Worm (Caenorhabditis elegans) whole organism, L2 larva: ENCODE data around the gene clec-153.

ENCODE experiments used
- C34F6.9 ChIP-seq: fragments of 150-350 bp; optimal IDR thresholded peaks from 2 replicates; lab custom pipeline; 2014; ENCODE audit warnings: missing biosample characterization, missing genetic modification characterization
- F13H6.1 ChIP-seq: sonication (generic microtip); optimal IDR thresholded peaks from 2 replicates; lab custom pipeline; 2016; ENCODE audit warnings: missing genetic modification characterization, missing compliant biosample characterization
- R02D3.7 ChIP-seq: fragments of 150-350 bp; optimal IDR thresholded peaks from 2 replicates; lab custom pipeline; 2014; ENCODE audit warnings: missing biosample characterization, missing genetic modification characterization
- Y55F3AM.14 ChIP-seq: fragments of 200-800 bp; sonication (Bioruptor generic); optimal IDR thresholded peaks from 2 replicates; lab custom pipeline; 2018; ENCODE audit warnings: mild to moderate bottlenecking, missing genetic modification characterization, missing compliant biosample characterization
- ZK546.5 ChIP-seq: sonication (generic microtip); optimal IDR thresholded peaks from 2 replicates; lab custom pipeline; 2017; ENCODE audit warnings: missing biosample characterization, missing genetic modification characterization
- alr-1 ChIP-seq: fragments of 150-350 bp; optimal IDR thresholded peaks from 2 replicates; lab custom pipeline; 2014; ENCODE audit warnings: missing biosample characterization, missing genetic modification characterization
- ama-1 ChIP-seq: fragments of 150-350 bp; optimal IDR thresholded peaks from 2 replicates; lab custom pipeline; 2018; ENCODE audit warnings: inconsistent platforms
- blmp-1 ChIP-seq: sonication (generic microtip); optimal IDR thresholded peaks from 2 replicates; lab custom pipeline; 2017; ENCODE audit warnings: missing genetic modification characterization, mild to moderate bottlenecking, missing compliant biosample characterization, antibody characterized with exemption, moderate library complexity; ENCODE audit not compliant: insufficient read depth
- ceh-16 ChIP-seq: fragments of 150-350 bp; optimal IDR thresholded peaks from 2 replicates; lab custom pipeline; 2014; ENCODE audit warnings: missing biosample characterization, missing genetic modification characterization
- crh-2 ChIP-seq: sonication (generic microtip); optimal IDR thresholded peaks from 2 replicates; lab custom pipeline; 2017; ENCODE audit warnings: missing biosample characterization, missing genetic modification characterization
- dmd-4 ChIP-seq: sonication (generic microtip); optimal IDR thresholded peaks from 2 replicates; lab custom pipeline; 2017; ENCODE audit warnings: missing biosample characterization, missing genetic modification characterization
- egl-27 ChIP-seq: sonication (generic microtip); optimal IDR thresholded peaks from 3 replicates; lab custom pipeline; 2017; ENCODE audit warnings: missing biosample characterization, missing genetic modification reagents, missing genetic modification characterization
- elt-1 ChIP-seq: fragments of 150-350 bp; optimal IDR thresholded peaks from 2 replicates; lab custom pipeline; 2014; ENCODE audit warnings: missing biosample characterization, missing genetic modification characterization
- fos-1 ChIP-seq: fragments of 150-350 bp; optimal IDR thresholded peaks from 2 replicates; lab custom pipeline; 2014; ENCODE audit warnings: missing biosample characterization, missing genetic modification characterization
- gmeb-1 ChIP-seq: fragments of 150-350 bp; optimal IDR thresholded peaks from 2 replicates; lab custom pipeline; 2014; ENCODE audit warnings: missing biosample characterization, missing genetic modification characterization
- lin-13 ChIP-seq: fragments of 150-350 bp; optimal IDR thresholded peaks from 2 replicates; lab custom pipeline; 2014; ENCODE audit warnings: missing biosample characterization, missing genetic modification reagents, missing genetic modification characterization
- lsy-2 ChIP-seq, 2 experiments: fragments of 150-350 bp in 1 of 2; sonication (generic microtip) in 1 of 2; optimal IDR thresholded peaks; 2 replicates each; lab custom pipeline; 2014 to 2017; ENCODE audit warnings: missing biosample characterization in 2 of 2, missing genetic modification characterization in 2 of 2
- mbf-1 ChIP-seq: sonication (generic microtip); optimal IDR thresholded peaks from 2 replicates; lab custom pipeline; 2017; ENCODE audit warnings: missing biosample characterization, missing genetic modification characterization
- mdl-1 ChIP-seq, 2 experiments: fragments of 150-350 bp in 1 of 2; sonication (generic microtip) in 1 of 2; optimal IDR thresholded peaks; 2 replicates each; lab custom pipeline; 2017; ENCODE audit warnings: missing biosample characterization in 2 of 2, missing genetic modification characterization in 2 of 2
- nhr-10 ChIP-seq: sonication (generic microtip); optimal IDR thresholded peaks from 2 replicates; lab custom pipeline; 2017; ENCODE audit warnings: missing biosample characterization, missing genetic modification characterization
- nhr-12 ChIP-seq: fragments of 150-350 bp; optimal IDR thresholded peaks from 2 replicates; lab custom pipeline; 2014; ENCODE audit warnings: missing biosample characterization, missing genetic modification characterization
- nhr-129 ChIP-seq: fragments of 150-350 bp; optimal IDR thresholded peaks from 2 replicates; lab custom pipeline; 2014; ENCODE audit warnings: missing biosample characterization, missing genetic modification characterization
- nhr-21 ChIP-seq: fragments of 150-350 bp; optimal IDR thresholded peaks from 2 replicates; lab custom pipeline; 2014; ENCODE audit warnings: missing biosample characterization, missing genetic modification characterization
- nhr-237 ChIP-seq: fragments of 150-350 bp; optimal IDR thresholded peaks from 2 replicates; lab custom pipeline; 2014; ENCODE audit warnings: missing biosample characterization, missing genetic modification characterization
- nhr-25 ChIP-seq: fragments of 150-350 bp; sonication (generic microtip); optimal IDR thresholded peaks from 3 replicates; lab custom pipeline; 2014; ENCODE audit warnings: missing biosample characterization, missing genetic modification characterization
- nhr-6 ChIP-seq: fragments of 150-350 bp; optimal IDR thresholded peaks from 2 replicates; lab custom pipeline; 2014; ENCODE audit warnings: missing biosample characterization, missing genetic modification characterization
- nhr-77 ChIP-seq: fragments of 150-350 bp; optimal IDR thresholded peaks from 2 replicates; lab custom pipeline; 2014; ENCODE audit warnings: missing biosample characterization, missing genetic modification characterization
- sem-4 ChIP-seq: fragments of 150-350 bp; optimal IDR thresholded peaks from 2 replicates; lab custom pipeline; 2014; ENCODE audit warnings: missing biosample characterization, missing genetic modification reagents, missing genetic modification characterization
- sma-3 ChIP-seq: sonication (generic microtip); optimal IDR thresholded peaks from 2 replicates; lab custom pipeline; 2016; ENCODE audit warnings: missing genetic modification reagents, missing genetic modification characterization, missing compliant biosample characterization
- sma-9 ChIP-seq, 2 experiments: fragments of 150-350 bp in 1 of 2; sonication (generic microtip) in 1 of 2; optimal IDR thresholded peaks; 2 replicates each; lab custom pipeline; 2014 to 2016; ENCODE audit warnings: missing genetic modification characterization in 2 of 2, mild to moderate bottlenecking in 1 of 2, missing biosample characterization in 1 of 2, missing compliant biosample characterization in 1 of 2, missing genetic modification reagents in 1 of 2, moderate library complexity in 1 of 2
- snpc-4 ChIP-seq: fragments of 150-350 bp; optimal IDR thresholded peaks from 2 replicates; lab custom pipeline; 2014; ENCODE audit warnings: missing biosample characterization, missing genetic modification characterization
- unc-39 ChIP-seq: fragments of 150-350 bp; optimal IDR thresholded peaks from 2 replicates; lab custom pipeline; 2014; ENCODE audit warnings: missing biosample characterization, missing genetic modification characterization
- unc-55 ChIP-seq: fragments of 150-350 bp; sonication (generic microtip); optimal IDR thresholded peaks from 3 replicates; lab custom pipeline; 2014; ENCODE audit warnings: missing biosample characterization, missing genetic modification reagents, missing genetic modification characterization
- unc-62 ChIP-seq: fragments of 150-350 bp; optimal IDR thresholded peaks from 2 replicates; lab custom pipeline; 2014; ENCODE audit warnings: missing biosample characterization, missing genetic modification reagents, missing genetic modification characterization
- zag-1 ChIP-seq: fragments of 150-350 bp; optimal IDR thresholded peaks from 2 replicates; lab custom pipeline; 2014; ENCODE audit warnings: missing biosample characterization, missing genetic modification characterization
- ztf-1 ChIP-seq: fragments of 200-800 bp; sonication (Bioruptor generic); conservative IDR thresholded peaks from 2 replicates; pipeline ENCODE4 v1.3.6; 2022; ENCODE audit warnings: missing genetic modification characterization, missing compliant biosample characterization
- ztf-11 ChIP-seq: sonication (generic microtip); optimal IDR thresholded peaks from 2 replicates; lab custom pipeline; 2017; ENCODE audit warnings: missing biosample characterization, missing genetic modification characterization
- ztf-4 ChIP-seq: fragments of 150-350 bp; optimal IDR thresholded peaks from 2 replicates; lab custom pipeline; 2014; ENCODE audit warnings: missing biosample characterization, missing genetic modification characterization

Gene clec-153

ce11 chrIII:4656415-4656814 lies 21.4 kb downstream of the clec-153 start (continued):
- no peak for TF ChIP-seq alr-1 (tag; lab: Kevin White, UChicago)
- peak; percentile 45 for TF ChIP-seq egl-27 (tag; lab: Kevin White, UChicago)
- TF ChIP-seq gmeb-1 (tag; lab: Kevin White, UChicago) = no peak
- no peak for TF ChIP-seq ztf-4 (tag; lab: Kevin White, UChicago)
- TF ChIP-seq mbf-1 (tag; lab: Kevin White, UChicago) = no peak
- TF ChIP-seq mdl-1 (tag; optimal IDR thresholded peaks at IDR 0.05; lab: Kevin White, UChicago) = peak in 1 of 2 experiments; percentile 32

ce11 chrIII:4657386-4657785 lies 22.3 kb downstream of the clec-153 start:
- no peak for TF ChIP-seq unc-39
- TF ChIP-seq crh-2 (tag; lab: Kevin White, UChicago) = no peak
- TF ChIP-seq alr-1 (tag; lab: Kevin White, UChicago) = no peak

ce11 chrIII:4658384-4658844 lies 23.4 kb downstream of the clec-153 start, which contains the start of gene cdka-1:
TSS of gene cdka-1 (plus strand) at chrIII:4658794.
- peak; percentile 63 for TF ChIP-seq C34F6.9 (tag; lab: Kevin White, UChicago)
- TF ChIP-seq lsy-2 (tag; optimal IDR thresholded peaks at IDR 0.05; lab: Kevin White, UChicago) = peak in 1 of 2 experiments; percentile 59
- TF ChIP-seq ztf-11 (tag; lab: Kevin White, UChicago) = no peak
- TF ChIP-seq sem-4 (tag; lab: Kevin White, UChicago) = peak; percentile 37
- no peak for TF ChIP-seq ztf-1 (GFP tag; lab: Robert Waterston, UW)
- TF ChIP-seq zag-1 (tag; lab: Kevin White, UChicago) = peak; percentile 77
- no peak for TF ChIP-seq blmp-1 (tag; lab: Kevin White, UChicago)
- no peak for TF ChIP-seq nhr-21 (tag; lab: Kevin White, UChicago)
- TF ChIP-seq nhr-12 (tag; lab: Kevin White, UChicago) = no peak
- peak; percentile 55 for TF ChIP-seq sma-9 (GFP tag; optimal IDR thresholded peaks at IDR 0.05; lab: Kevin White, UChicago)
- no peak for TF ChIP-seq sma-9 (tag; optimal IDR thresholded peaks at IDR 0.05; lab: Kevin White, UChicago)
- TF ChIP-seq unc-55 (GFP tag; lab: Kevin White, UChicago) = peak; percentile 77
- peak; percentile 23 for TF ChIP-seq crh-2 (tag; lab: Kevin White, UChicago)
- no peak for TF ChIP-seq Y55F3AM.14 (GFP tag; lab: Kevin White, UChicago)
- TF ChIP-seq dmd-4 (tag; lab: Kevin White, UChicago) = no peak

ce11 chrIII:4659426-4659825 lies 24.4 kb downstream of the clec-153 start:
- TF ChIP-seq sma-9 (GFP tag; optimal IDR thresholded peaks at IDR 0.05; lab: Kevin White, UChicago) (no peak), sma-9 (tag; optimal IDR thresholded peaks at IDR 0.05; lab: Kevin White, UChicago) (no peak), crh-2 (tag; lab: Kevin White, UChicago) (peak; percentile 36)

- no peak for TF ChIP-seq unc-62 (GFP tag; lab: Kevin White, UChicago)
Observed at ce11 chrIII:4665272-4665671, 30.2 kb downstream of the clec-153 start, which contains the start of gene T23F11.4. TSS of gene T23F11.4 (minus strand) at chrIII:4665372.

ce11 chrIII:4666753-4667400 lies 31.8 kb downstream of the clec-153 start:
- TF ChIP-seq fos-1 (tag; lab: Kevin White, UChicago) (peak; percentile 7), mbf-1 (tag; lab: Kevin White, UChicago) (no peak), sma-9 (GFP tag; optimal IDR thresholded peaks at IDR 0.05; lab: Kevin White, UChicago) (peak; percentile 49), sma-9 (tag; optimal IDR thresholded peaks at IDR 0.05; lab: Kevin White, UChicago) (no peak), nhr-237 (no peak), nhr-129 (tag; lab: Kevin White, UChicago) (peak; percentile 61), nhr-77 (tag; lab: Kevin White, UChicago) (no peak), alr-1 (tag; lab: Kevin White, UChicago) (no peak), lin-13 (GFP tag; lab: Kevin White, UChicago) (peak; percentile 29), ceh-16 (tag; lab: Kevin White, UChicago) (peak; percentile 2), unc-62 (GFP tag; lab: Kevin White, UChicago) (no peak), F13H6.1 (tag; lab: Kevin White, UChicago) (peak; percentile 65), elt-1 (tag; lab: Kevin White, UChicago) (no peak), nhr-6 (tag; lab: Kevin White, UChicago) (peak; percentile 34), nhr-21 (tag; lab: Kevin White, UChicago) (peak; percentile 47), nhr-25 (peak; percentile 73), ama-1 (lab: Kevin White, UChicago) (no peak), ztf-11 (tag; lab: Kevin White, UChicago) (no peak), sma-3 (peak; percentile 52), R02D3.7 (tag; lab: Kevin White, UChicago) (no peak), lsy-2 (tag; optimal IDR thresholded peaks at IDR 0.05; lab: Kevin White, UChicago) (peak in 1 of 2 experiments; percentile 52), C34F6.9 (tag; lab: Kevin White, UChicago) (peak; percentile 70), crh-2 (tag; lab: Kevin White, UChicago) (peak; percentile 25), Y55F3AM.14 (GFP tag; lab: Kevin White, UChicago) (no peak), ztf-4 (tag; lab: Kevin White, UChicago) (no peak), ZK546.5 (no peak), unc-55 (GFP tag; lab: Kevin White, UChicago) (peak; percentile 67), nhr-12 (tag; lab: Kevin White, UChicago) (no peak), nhr-10 (no peak), sem-4 (tag; lab: Kevin White, UChicago) (no peak), snpc-4 (tag; lab: Kevin White, UChicago) (no peak)
